Worm (Caenorhabditis elegans) whole organism, L4 larva: ENCODE results near the gene cnc-8.

ENCODE experiments used
- D1046.2 ChIP-seq: fragments of 200-800 bp; sonication (Bioruptor generic); IDR thresholded peaks from 2 replicates; pipeline ENCODE4 v1.3.6; 2022; ENCODE audit warnings: missing genetic modification characterization, missing compliant biosample characterization
- F10B5.3 ChIP-seq: sonication (generic microtip); optimal IDR thresholded peaks from 2 replicates; lab custom pipeline; 2016; ENCODE audit warnings: mild to moderate bottlenecking, missing genetic modification characterization, missing compliant biosample characterization
- F49E8.2 ChIP-seq: sonication (generic microtip); optimal IDR thresholded peaks from 2 replicates; lab custom pipeline; 2016; ENCODE audit warnings: missing compliant biosample characterization, mild to moderate bottlenecking, missing genetic modification characterization, borderline replicate concordance
- R02D3.7 ChIP-seq: fragments of 150-350 bp; sonication (generic microtip); optimal IDR thresholded peaks from 3 replicates; lab custom pipeline; 2014; ENCODE audit warnings: missing biosample characterization, missing genetic modification characterization
- T20F7.1 ChIP-seq: fragments of 200-800 bp; sonication (Bioruptor generic); optimal IDR thresholded peaks from 2 replicates; lab custom pipeline; 2018; ENCODE audit warnings: mild to moderate bottlenecking, missing genetic modification characterization, missing compliant biosample characterization
- Y75B8A.6 ChIP-seq: fragments of 200-800 bp; sonication (Bioruptor generic); IDR thresholded peaks from 2 replicates; pipeline ENCODE4 v1.3.6; 2022; ENCODE audit warnings: missing genetic modification reagents, missing genetic modification characterization, missing compliant biosample characterization
- ZK337.2 ChIP-seq: fragments of 200-800 bp; sonication (Bioruptor generic); IDR thresholded peaks from 2 replicates; pipeline ENCODE4 v1.3.6; 2022; ENCODE audit warnings: missing genetic modification reagents, missing genetic modification characterization, missing compliant biosample characterization
- ZK546.5 ChIP-seq, 2 experiments: sonication (generic microtip); optimal IDR thresholded peaks; 2 replicates each; lab custom pipeline; 2017; ENCODE audit warnings: missing biosample characterization in 2 of 2, missing genetic modification characterization in 2 of 2
- aha-1 ChIP-seq: fragments of 150-350 bp; peaks from one replicate; lab custom pipeline; 2014; ENCODE audit warnings: missing biosample characterization, missing genetic modification characterization
- ama-1 ChIP-seq: fragments of 150-350 bp; optimal IDR thresholded peaks from 2 replicates; lab custom pipeline; 2014; ENCODE audit warnings: inconsistent platforms, mixed read lengths
- attf-4 ChIP-seq: sonication (generic microtip); optimal IDR thresholded peaks from 3 replicates; lab custom pipeline; 2017; ENCODE audit warnings: missing biosample characterization, missing genetic modification characterization
- ceh-44 ChIP-seq: fragments of 200-800 bp; sonication (Bioruptor generic); IDR thresholded peaks from 2 replicates; pipeline ENCODE4 v1.3.6; 2022; ENCODE audit warnings: missing genetic modification reagents, missing genetic modification characterization, missing compliant biosample characterization
- cey-2 ChIP-seq: sonication (generic microtip); optimal IDR thresholded peaks from 3 replicates; lab custom pipeline; 2017; ENCODE audit warnings: missing genetic modification characterization, mild to moderate bottlenecking, missing compliant biosample characterization, antibody characterized with exemption, borderline replicate concordance; ENCODE audit not compliant: insufficient read depth
- ctbp-1 ChIP-seq: fragments of 200-800 bp; sonication (Bioruptor generic); IDR thresholded peaks from 2 replicates; pipeline ENCODE4 v1.3.6; 2022; ENCODE audit warnings: missing genetic modification reagents, missing genetic modification characterization, missing compliant biosample characterization
- duxl-1 ChIP-seq: sonication (generic microtip); optimal IDR thresholded peaks from 2 replicates; lab custom pipeline; 2016; ENCODE audit warnings: mild to moderate bottlenecking, missing genetic modification characterization, moderate library complexity, missing compliant biosample characterization; ENCODE audit not compliant: poor library complexity
- dve-1 ChIP-seq: sonication (generic microtip); optimal IDR thresholded peaks from 2 replicates; lab custom pipeline; 2017; ENCODE audit warnings: antibody characterized with exemption, mild to moderate bottlenecking, missing genetic modification characterization, missing compliant biosample characterization; ENCODE audit not compliant: insufficient read depth
- gei-8 ChIP-seq: fragments of 200-800 bp; sonication (Bioruptor generic); optimal IDR thresholded peaks from 2 replicates; lab custom pipeline; 2018; ENCODE audit warnings: mild to moderate bottlenecking, missing genetic modification characterization, missing compliant biosample characterization
- hlh-11 ChIP-seq: fragments of 200-800 bp; sonication (Bioruptor generic); optimal IDR thresholded peaks from 2 replicates; lab custom pipeline; 2018; ENCODE audit warnings: mild to moderate bottlenecking, missing genetic modification characterization, missing compliant biosample characterization
- lim-7 ChIP-seq: fragments of 200-800 bp; sonication (Bioruptor generic); IDR thresholded peaks from 2 replicates; pipeline ENCODE4 v1.3.6; 2022; ENCODE audit warnings: missing genetic modification characterization, missing compliant biosample characterization
- lin-29 ChIP-seq: fragments of 200-800 bp; sonication (Bioruptor generic); IDR thresholded peaks from 2 replicates; pipeline ENCODE4 v1.3.6; 2022; ENCODE audit warnings: missing genetic modification reagents, missing genetic modification characterization, missing compliant biosample characterization
- lin-38 ChIP-seq: fragments of 200-800 bp; sonication (Bioruptor generic); IDR thresholded peaks from 2 replicates; pipeline ENCODE4 v1.3.6; 2022; ENCODE audit warnings: missing genetic modification reagents, missing genetic modification characterization, missing compliant biosample characterization
- lsy-2 ChIP-seq, 2 experiments: fragments of 150-350 bp in 1 of 2; sonication (generic microtip) in 1 of 2; optimal IDR thresholded peaks; 2 replicates each; lab custom pipeline; 2014 to 2017; ENCODE audit warnings: missing biosample characterization in 2 of 2, missing genetic modification characterization in 2 of 2
- mep-1 ChIP-seq: fragments of 150-350 bp; sonication (generic microtip); optimal IDR thresholded peaks from 3 replicates; lab custom pipeline; 2014; ENCODE audit warnings: missing biosample characterization, missing genetic modification characterization
- nhr-102 ChIP-seq: sonication (generic microtip); optimal IDR thresholded peaks from 2 replicates; lab custom pipeline; 2016; ENCODE audit warnings: mild to moderate bottlenecking, missing genetic modification characterization, moderate library complexity, missing compliant biosample characterization
- nhr-25 ChIP-seq: sonication (generic microtip); optimal IDR thresholded peaks from 2 replicates; lab custom pipeline; 2017; ENCODE audit warnings: missing genetic modification characterization, mild to moderate bottlenecking, missing compliant biosample characterization, antibody characterized with exemption, moderate library complexity, borderline replicate concordance; ENCODE audit not compliant: insufficient read depth
- nhr-48 ChIP-seq: sonication (generic microtip); optimal IDR thresholded peaks from 2 replicates; lab custom pipeline; 2016; ENCODE audit warnings: mild to moderate bottlenecking, missing genetic modification characterization, missing compliant biosample characterization
- nhr-77 ChIP-seq: fragments of 150-350 bp; optimal IDR thresholded peaks from 2 replicates; lab custom pipeline; 2014; ENCODE audit warnings: missing biosample characterization, missing genetic modification characterization
- pha-4 ChIP-seq, 2 experiments: fragments of 150-350 bp in 1 of 2; fragments of 200-800 bp in 1 of 2; sonication (Bioruptor generic) in 1 of 2; IDR thresholded peaks in 1 of 2; optimal IDR thresholded peaks in 1 of 2; 2 replicates each; pipeline versions ENCODE4 v1.3.6 to Lab custom; 2014 to 2022; ENCODE audit warnings: missing genetic modification characterization in 2 of 2, missing genetic modification reagents in 2 of 2, missing biosample characterization in 1 of 2, missing compliant biosample characterization in 1 of 2
- php-3 ChIP-seq: fragments of 200-800 bp; sonication (Bioruptor generic); IDR thresholded peaks from 2 replicates; pipeline ENCODE4 v1.3.6; 2022; ENCODE audit warnings: missing genetic modification reagents, missing genetic modification characterization, missing compliant biosample characterization
- set-16 ChIP-seq: fragments of 200-800 bp; sonication (Bioruptor generic); IDR thresholded peaks from 2 replicates; pipeline ENCODE4 v1.3.6; 2022; ENCODE audit warnings: missing genetic modification reagents, missing genetic modification characterization, missing compliant biosample characterization
- snpc-1.2 ChIP-seq: fragments of 200-800 bp; sonication (Bioruptor generic); IDR thresholded peaks from 2 replicates; pipeline ENCODE4 v1.3.6; 2022; ENCODE audit warnings: missing genetic modification reagents, missing genetic modification characterization, missing compliant biosample characterization
- spr-3 ChIP-seq: fragments of 200-800 bp; sonication (Bioruptor generic); optimal IDR thresholded peaks from 2 replicates; lab custom pipeline; 2018; ENCODE audit warnings: mild to moderate bottlenecking, missing genetic modification characterization, missing compliant biosample characterization
- unc-130 ChIP-seq: sonication (generic microtip); optimal IDR thresholded peaks from 2 replicates; lab custom pipeline; 2016; ENCODE audit warnings: missing genetic modification reagents, missing genetic modification characterization, missing compliant biosample characterization
- unc-39 ChIP-seq: sonication (generic microtip); optimal IDR thresholded peaks from 2 replicates; lab custom pipeline; 2017; ENCODE audit warnings: missing biosample characterization, missing genetic modification characterization
- unc-62 ChIP-seq, 3 experiments: fragments of 150-350 bp in 1 of 3; sonication (generic microtip); optimal IDR thresholded peaks in 2 of 3; peaks in 1 of 3; 1 replicate in 1 of 3; 2 replicates in 2 of 3; lab custom pipeline; 2014 to 2017; ENCODE audit warnings: missing biosample characterization in 3 of 3, missing genetic modification characterization in 3 of 3, missing genetic modification reagents in 3 of 3, missing genotype in 1 of 3
- vab-7 ChIP-seq: fragments of 200-800 bp; sonication (Bioruptor generic); IDR thresholded peaks from 2 replicates; pipeline ENCODE4 v1.3.6; 2022; ENCODE audit warnings: missing genetic modification reagents, missing genetic modification characterization, missing compliant biosample characterization
- zip-11 ChIP-seq: fragments of 200-800 bp; sonication (Bioruptor generic); IDR thresholded peaks from 2 replicates; pipeline ENCODE4 v1.3.6; 2022; ENCODE audit warnings: missing genetic modification characterization, missing compliant biosample characterization

cnc-8 gene

DNA sequence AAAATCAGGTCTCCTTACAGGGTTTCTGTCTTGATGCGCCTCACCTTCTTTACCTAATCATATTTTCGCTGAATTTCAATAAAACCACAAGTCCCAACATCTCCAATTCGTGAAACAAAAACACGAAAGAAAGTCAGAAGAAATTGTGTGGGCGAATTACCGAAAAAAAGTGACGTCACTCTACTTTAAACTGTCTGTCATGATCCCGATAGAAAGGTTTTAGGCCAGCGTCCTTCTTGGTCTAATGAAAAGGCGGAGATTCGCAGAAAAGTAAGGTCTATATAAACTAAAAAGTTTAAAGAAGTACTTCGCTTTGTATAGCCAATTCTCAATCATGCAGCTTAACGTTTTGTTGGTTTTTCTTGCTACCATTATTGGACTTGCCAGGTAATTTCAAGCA, at the start of gene cnc-8:
Gene cnc-8 (plus strand): TSS at position 307 of the 400 bp plus-strand sequence.
- TF ChIP-seq mep-1 (tag; lab: Kevin White, UChicago) (peak; percentile 22), lsy-2 (tag; optimal IDR thresholded peaks at IDR 0.05; lab: Kevin White, UChicago) (no peak), lim-7 (GFP tag; lab: Robert Waterston, UW) (no peak), aha-1 (tag; lab: Kevin White, UChicago) (peak; percentile 49), nhr-48 (tag; lab: Kevin White, UChicago) (no peak), nhr-25 (tag; lab: Kevin White, UChicago) (peak; percentile 29), dve-1 (peak; percentile 9), nhr-77 (tag; lab: Kevin White, UChicago) (no peak), lin-29 (GFP tag; lab: Robert Waterston, UW) (no peak)

- TF ChIP-seq ctbp-1: no peak
- no peak for TF ChIP-seq gei-8 (GFP tag; lab: Kevin White, UChicago)
- TF ChIP-seq lim-7 (GFP tag; lab: Robert Waterston, UW): no peak
- no peak for TF ChIP-seq lin-38
- TF ChIP-seq ama-1: no peak
- no peak for TF ChIP-seq duxl-1 (tag; lab: Kevin White, UChicago)
- TF ChIP-seq D1046.2: no peak
- no peak for TF ChIP-seq T20F7.1 (GFP tag; lab: Kevin White, UChicago)
These were observed 46.4 kb upstream of the cnc-8 start, which contains the start of gene C32A9.1 for ce11 chrX:10260035-10260434. Gene C32A9.1 (minus strand): TSS chrX:10260135.

ce11 chrX:10262299-10262698, 44.1 kb upstream of the cnc-8 start:
- no peak for TF ChIP-seq ceh-44
- peak in 1 of 2 experiments; percentile 93 for TF ChIP-seq unc-62 (GFP tag; optimal IDR thresholded peaks at IDR 0.05 in 1 of 2; lab: Kevin White, UChicago)
- no peak for TF ChIP-seq unc-62 (tag; optimal IDR thresholded peaks at IDR 0.05; lab: Kevin White, UChicago)

DNA sequence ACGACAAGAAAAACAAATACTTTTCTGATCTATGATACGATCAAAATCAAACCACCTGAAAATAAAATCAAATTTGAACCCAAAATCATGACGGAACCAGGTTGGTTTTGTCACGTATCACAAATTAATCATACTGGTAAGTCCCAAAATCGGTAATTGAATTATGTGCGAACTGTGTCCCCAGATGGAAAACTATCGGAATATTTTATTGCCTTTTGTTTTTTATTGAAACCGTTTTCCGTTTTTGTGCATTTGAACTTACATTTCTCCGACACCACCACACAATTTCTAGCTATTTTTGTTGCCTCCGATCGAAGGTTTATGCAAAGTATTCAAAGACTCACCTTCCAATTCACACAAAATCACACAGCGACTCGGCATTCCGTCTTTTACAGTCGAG, 33.0 kb upstream of the cnc-8 start, which contains the start of gene F41E7.2:
Gene F41E7.2 (plus strand): TSS at position 301 of the 400 bp plus-strand sequence.
- TF ChIP-seq F10B5.3 (tag; lab: Kevin White, UChicago) (no peak), ZK546.5 (tag; optimal IDR thresholded peaks at IDR 0.05; lab: Kevin White, UChicago) (no peak), F49E8.2 (tag; lab: Kevin White, UChicago) (no peak), nhr-102 (tag; lab: Kevin White, UChicago) (no peak), spr-3 (GFP tag; lab: Kevin White, UChicago) (no peak), zip-11 (GFP tag; lab: Robert Waterston, UW) (no peak), R02D3.7 (tag; lab: Kevin White, UChicago) (no peak), php-3 (GFP tag; lab: Robert Waterston, UW) (no peak), attf-4 (no peak), snpc-1.2 (GFP tag; lab: Robert Waterston, UW) (no peak), unc-39 (no peak), ZK337.2 (GFP tag; lab: Robert Waterston, UW) (no peak), vab-7 (GFP tag; lab: Robert Waterston, UW) (no peak), Y75B8A.6 (GFP tag; lab: Robert Waterston, UW) (no peak), mep-1 (tag; lab: Kevin White, UChicago) (no peak), cey-2 (tag; lab: Kevin White, UChicago) (no peak), hlh-11 (tag; lab: Kevin White, UChicago) (no peak), pha-4 (GFP tag; IDR thresholded peaks at IDR 0.05; lab: Robert Waterston, UW) (no peak), pha-4 (tag; optimal IDR thresholded peaks at IDR 0.05; lab: Kevin White, UChicago) (no peak), unc-130 (GFP tag; lab: Kevin White, UChicago) (no peak), set-16 (no peak)
